Worm (Caenorhabditis elegans) whole organism, L2 larva: ENCODE data around the gene sup-9.
"Not testable (repeated sequence)": the region's sequence is repeated elsewhere in the genome, so short reads cannot be mapped to it uniquely, and the experiment has no call there.

Source experiments
- R02D3.7 ChIP-seq: fragments of 150-350 bp; optimal IDR thresholded peaks from 2 replicates; lab custom pipeline; 2014; ENCODE audit warnings: missing biosample characterization, missing genetic modification characterization
- ama-1 ChIP-seq: fragments of 150-350 bp; optimal IDR thresholded peaks from 2 replicates; lab custom pipeline; 2018; ENCODE audit warnings: inconsistent platforms
- ceh-82 ChIP-seq: fragments of 150-350 bp; optimal IDR thresholded peaks from 2 replicates; lab custom pipeline; 2014; ENCODE audit warnings: missing biosample characterization, missing genetic modification characterization
- fos-1 ChIP-seq: fragments of 150-350 bp; optimal IDR thresholded peaks from 2 replicates; lab custom pipeline; 2014; ENCODE audit warnings: missing biosample characterization, missing genetic modification characterization
- mab-5 ChIP-seq: fragments of 150-350 bp; optimal IDR thresholded peaks from 2 replicates; lab custom pipeline; 2014; ENCODE audit warnings: missing biosample characterization, missing genetic modification characterization
- nhr-237 ChIP-seq: fragments of 150-350 bp; optimal IDR thresholded peaks from 2 replicates; lab custom pipeline; 2014; ENCODE audit warnings: missing biosample characterization, missing genetic modification characterization
- snpc-4 ChIP-seq: fragments of 150-350 bp; optimal IDR thresholded peaks from 2 replicates; lab custom pipeline; 2014; ENCODE audit warnings: missing biosample characterization, missing genetic modification characterization

DNA sequence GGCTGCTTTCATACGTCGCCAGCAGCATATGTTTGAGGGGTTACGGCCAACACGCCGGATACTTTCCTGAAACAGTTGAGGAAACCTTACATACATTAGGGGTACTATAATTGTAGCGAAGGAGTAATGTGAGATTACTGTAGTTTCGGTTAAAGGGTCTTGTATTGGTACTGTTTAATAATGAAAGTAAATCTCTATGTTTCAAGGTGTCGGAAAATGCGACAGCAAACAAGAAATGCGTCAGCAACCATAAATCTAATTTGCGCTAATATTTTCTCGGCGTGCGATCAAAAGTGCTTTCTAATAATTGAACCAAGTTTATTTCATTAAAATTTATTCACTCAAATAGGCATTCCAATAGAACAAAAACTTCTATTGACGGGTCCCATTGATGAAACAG is 14.5 kb downstream of the sup-9 start, which contains the start of gene sri-57:
- TF ChIP-seq mab-5 (tag; lab: Kevin White, UChicago); ama-1 (lab: Kevin White, UChicago); ceh-82 (tag; lab: Kevin White, UChicago); R02D3.7 (tag; lab: Kevin White, UChicago); nhr-237 (tag; lab: Kevin White, UChicago); snpc-4 (tag; lab: Kevin White, UChicago); fos-1: not testable (repeated sequence)
